Fruit fly (Drosophila melanogaster) Kc167 (cell line): ENCODE data around the gene CG43391.

Experiments
- Myc ChIP-seq: fragments of >200 bp; optimal IDR thresholded peaks from 2 replicates; lab custom pipeline; 2017; ENCODE audit warnings: missing external identifiers
- Sin3A ChIP-seq: fragments of >200 bp; optimal IDR thresholded peaks from 2 replicates; lab custom pipeline; 2018; ENCODE audit warnings: missing external identifiers
- h ChIP-seq: fragments of >200 bp; optimal IDR thresholded peaks from 3 replicates; lab custom pipeline; 2018; ENCODE audit warnings: missing external identifiers
- insv ChIP-seq: fragments of >200 bp; optimal IDR thresholded peaks from 3 replicates; lab custom pipeline; 2018; ENCODE audit warnings: missing external identifiers
- psq ChIP-seq: fragments of >200 bp; optimal IDR thresholded peaks from 2 replicates; lab custom pipeline; 2017; ENCODE audit warnings: missing external identifiers
- ttk ChIP-seq: sonication (Bioruptor generic); optimal IDR thresholded peaks from 2 replicates; lab custom pipeline; 2017; ENCODE audit warnings: missing external identifiers

Gene CG43391

DNA sequence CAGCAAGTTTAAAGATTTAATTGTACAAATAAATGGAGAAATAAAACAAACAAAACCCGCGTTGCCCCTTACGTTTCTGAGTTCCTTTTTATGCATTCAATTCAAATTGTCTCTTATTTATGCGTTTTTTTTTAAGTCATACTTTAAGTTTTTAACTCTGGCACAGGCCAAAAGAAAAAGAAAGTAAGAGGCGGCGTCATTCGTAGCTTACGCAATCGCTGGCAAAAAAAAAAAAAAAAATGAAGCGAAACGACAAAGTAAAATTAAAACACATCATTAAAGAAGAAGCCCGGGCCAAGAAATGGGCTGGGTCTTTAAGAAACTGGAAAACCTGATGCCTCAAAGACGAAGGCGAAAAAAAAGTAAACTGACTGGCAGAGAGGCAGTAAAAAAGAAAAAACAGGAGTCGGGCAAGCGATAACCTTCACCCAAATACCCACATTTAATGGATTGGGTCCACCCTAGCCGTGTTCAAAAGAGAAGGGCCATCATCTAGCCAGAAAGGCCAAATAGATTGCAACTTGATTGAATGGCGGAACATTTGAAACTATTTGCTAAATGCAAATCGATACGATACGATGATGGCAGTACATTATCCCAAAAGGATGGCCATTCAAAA, 37.0 kb downstream of the CG43391 start:
- TF ChIP-seq ttk (lab: Kevin White, UChicago): no peak
- TF ChIP-seq h: no peak
- no peak for TF ChIP-seq psq (lab: Kevin White, UChicago)
- no peak for TF ChIP-seq Myc (lab: Kevin White, UChicago)
- TF ChIP-seq Sin3A: no peak
- no peak for TF ChIP-seq insv (lab: Kevin White, UChicago)

- TF ChIP-seq insv (lab: Kevin White, UChicago) (no peak), h (no peak), psq (lab: Kevin White, UChicago) (no peak), ttk (lab: Kevin White, UChicago) (no peak), Sin3A (no peak), Myc (lab: Kevin White, UChicago) (no peak)
Measured at dm6 chr3L:11542948-11543347, 37.9 kb downstream of the CG43391 start.

DNA sequence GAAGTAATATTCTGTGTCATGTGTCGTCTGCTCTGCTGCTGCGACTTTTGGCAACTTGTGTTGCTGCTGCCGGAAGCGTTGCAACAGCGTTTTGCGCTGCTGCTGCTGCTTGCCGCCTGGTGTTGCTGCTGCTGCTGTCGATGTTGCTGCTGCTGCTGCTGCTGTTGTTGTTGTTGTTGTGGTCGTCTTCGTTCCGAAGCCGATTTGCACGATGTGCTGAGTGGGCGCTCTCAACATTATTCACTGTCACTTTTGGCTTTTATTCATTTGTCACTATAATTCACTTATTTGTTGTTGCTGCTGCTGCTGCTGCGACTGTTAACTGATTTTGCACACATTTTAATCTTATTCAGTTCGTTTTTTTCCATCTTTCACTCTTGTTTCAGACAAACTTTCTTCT, 38.4 kb downstream of the CG43391 start:
- TF ChIP-seq ttk (lab: Kevin White, UChicago): no peak
- no peak for TF ChIP-seq Myc (lab: Kevin White, UChicago)
- no peak for TF ChIP-seq Sin3A
- TF ChIP-seq insv (lab: Kevin White, UChicago): no peak
- TF ChIP-seq psq (lab: Kevin White, UChicago): no peak
- no peak for TF ChIP-seq h

DNA sequence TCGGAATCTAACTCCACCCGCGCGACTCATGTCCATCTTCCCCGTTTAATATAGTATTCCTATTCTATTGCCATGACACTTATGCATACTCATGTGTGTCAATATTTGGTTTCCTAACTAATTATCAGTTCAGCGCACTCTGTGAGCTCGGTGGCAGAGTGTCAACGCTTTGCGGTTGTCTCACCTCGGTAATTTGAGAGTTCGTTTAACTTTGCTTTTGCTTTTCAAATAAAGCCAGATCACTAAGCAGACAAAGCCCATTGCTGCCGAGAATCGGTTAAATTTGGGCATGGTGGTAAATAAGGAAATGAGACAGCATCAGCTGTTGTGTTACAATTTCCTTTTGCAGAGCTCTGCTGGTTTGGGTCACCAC, 40.5 kb downstream of the CG43391 start:
- TF ChIP-seq ttk (lab: Kevin White, UChicago): no peak
- no peak for TF ChIP-seq Myc (lab: Kevin White, UChicago)
- TF ChIP-seq h: no peak
- TF ChIP-seq insv (lab: Kevin White, UChicago): no peak
- TF ChIP-seq Sin3A: no peak
- no peak for TF ChIP-seq psq (lab: Kevin White, UChicago)

dm6 chr3L:11539511-11540329, 41.1 kb downstream of the CG43391 start:
- TF ChIP-seq h: no peak
- no peak for TF ChIP-seq Sin3A
- no peak for TF ChIP-seq ttk (lab: Kevin White, UChicago)

dm6 chr3L:11536767-11537419, 43.9 kb downstream of the CG43391 start:
- TF ChIP-seq insv (lab: Kevin White, UChicago) (no peak), Myc (lab: Kevin White, UChicago) (no peak), Sin3A (no peak), h (no peak), ttk (lab: Kevin White, UChicago) (no peak), psq (lab: Kevin White, UChicago) (no peak)

DNA sequence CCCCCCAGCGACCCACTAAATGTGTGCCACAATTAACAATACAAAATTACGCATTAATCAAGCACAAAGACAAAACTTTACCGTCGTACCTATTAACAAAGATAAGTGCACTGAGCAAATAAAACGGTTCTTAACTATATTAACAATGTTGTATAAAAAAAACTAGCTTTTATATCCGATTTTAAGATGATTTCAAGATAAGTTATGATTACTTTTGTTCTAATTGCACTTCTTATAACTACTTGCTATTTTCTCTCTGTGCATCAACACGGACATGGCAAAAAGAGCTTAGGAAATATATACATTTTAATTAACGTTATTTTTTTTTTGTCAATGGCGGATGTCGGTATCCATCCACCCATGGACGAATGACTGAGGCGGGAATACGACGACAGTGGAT, 44.7 kb downstream of the CG43391 start:
- TF ChIP-seq Sin3A: no peak
- TF ChIP-seq psq (lab: Kevin White, UChicago): no peak
- no peak for TF ChIP-seq Myc (lab: Kevin White, UChicago)
- TF ChIP-seq insv (lab: Kevin White, UChicago): no peak

dm6 chr3L:11534391-11535246, 46.2 kb downstream of the CG43391 start:
- TF ChIP-seq h (no peak), psq (lab: Kevin White, UChicago) (no peak), ttk (lab: Kevin White, UChicago) (no peak), Myc (lab: Kevin White, UChicago) (no peak), insv (lab: Kevin White, UChicago) (no peak), Sin3A (no peak)

dm6 chr3L:11533704-11534319, 47.0 kb downstream of the CG43391 start:
- no peak for TF ChIP-seq h
- TF ChIP-seq Myc (lab: Kevin White, UChicago): no peak
- no peak for TF ChIP-seq Sin3A
- TF ChIP-seq insv (lab: Kevin White, UChicago): no peak
- no peak for TF ChIP-seq psq (lab: Kevin White, UChicago)
- TF ChIP-seq ttk (lab: Kevin White, UChicago): no peak

DNA sequence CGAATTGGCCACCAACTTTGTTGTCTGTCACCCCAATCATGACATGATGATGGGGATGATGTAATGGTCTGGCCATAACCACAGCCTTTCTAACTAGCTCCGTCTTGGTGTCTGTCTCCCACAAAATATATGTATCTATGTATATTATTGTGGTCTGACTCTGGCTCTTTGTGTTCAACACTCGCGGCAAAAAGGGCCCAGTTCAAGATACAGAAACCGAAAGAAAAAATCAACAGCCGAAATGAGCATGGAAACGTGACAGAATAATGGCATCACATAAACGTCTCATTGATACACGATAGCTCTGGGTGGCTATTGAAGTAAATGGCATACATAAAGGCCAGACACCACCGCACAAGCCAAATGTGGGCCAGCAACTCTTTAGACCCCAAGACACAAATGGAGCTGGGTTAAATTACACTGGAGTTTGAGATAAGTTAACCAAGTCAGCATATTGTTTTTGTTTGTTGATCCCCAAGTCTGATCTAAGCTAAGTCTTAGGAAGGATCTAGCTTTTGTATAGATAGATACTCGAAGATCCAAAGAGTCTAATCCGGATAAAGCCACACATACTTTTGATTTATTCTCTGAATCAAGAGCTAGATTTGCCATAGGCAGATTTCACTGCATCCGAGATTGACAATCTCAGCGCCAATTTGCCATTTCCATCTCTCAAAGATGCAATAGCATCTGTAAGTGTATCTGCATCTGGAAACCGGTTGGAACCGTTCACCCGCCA, 48.7 kb downstream of the CG43391 start:
- no peak for TF ChIP-seq ttk (lab: Kevin White, UChicago)

dm6 chr3L:11531300-11531699, 49.5 kb downstream of the CG43391 start:
- TF ChIP-seq insv (lab: Kevin White, UChicago) (no peak), h (no peak), Myc (lab: Kevin White, UChicago) (no peak), ttk (lab: Kevin White, UChicago) (no peak), Sin3A (no peak), psq (lab: Kevin White, UChicago) (no peak)
